Fruit fly (Drosophila melanogaster) whole organism, prepupa: Measurements from ENCODE around the gene CG46320.
A peak's percentile ranks its signal among the peaks of the same experiment; 100 is the strongest.

ENCODE experiments used
- Blimp-1 ChIP-seq: fragments of 200-800 bp; sonication (Bioruptor generic); optimal IDR thresholded peaks from 3 replicates; lab custom pipeline; 2017; ENCODE audit warnings: missing biosample characterization, missing genetic modification characterization, mild to moderate bottlenecking, moderate library complexity, missing genetic modification reagents
- CG10631 ChIP-seq: fragments of 200-800 bp; sonication (Bioruptor generic); optimal IDR thresholded peaks from 2 replicates; lab custom pipeline; 2016; ENCODE audit warnings: missing biosample characterization, missing genetic modification characterization
- CG10669 ChIP-seq: fragments of 200-800 bp; sonication (Bioruptor generic); optimal IDR thresholded peaks from 3 replicates; lab custom pipeline; 2018; ENCODE audit warnings: missing biosample characterization, mild to moderate bottlenecking, missing genetic modification characterization, moderate library complexity
- CG16779 ChIP-seq: fragments of 200-800 bp; sonication (Bioruptor generic); optimal IDR thresholded peaks from 3 replicates; lab custom pipeline; 2017; ENCODE audit warnings: missing biosample characterization, mild to moderate bottlenecking, missing genetic modification characterization
- CG31627 ChIP-seq: fragments of 200-800 bp; sonication (Bioruptor generic); optimal IDR thresholded peaks from 3 replicates; lab custom pipeline; 2016; ENCODE audit warnings: missing biosample characterization, missing genetic modification characterization
- CG32006 ChIP-seq: fragments of 200-800 bp; sonication (Bioruptor generic); optimal IDR thresholded peaks from 3 replicates; lab custom pipeline; 2017; ENCODE audit warnings: missing biosample characterization, mild to moderate bottlenecking, missing genetic modification characterization
- CG6854 ChIP-seq: fragments of 200-800 bp; sonication (Bioruptor generic); optimal IDR thresholded peaks from 2 replicates; lab custom pipeline; 2017; ENCODE audit warnings: missing biosample characterization, mild to moderate bottlenecking, missing genetic modification characterization
- CG7368 ChIP-seq: fragments of 200-800 bp; sonication (Bioruptor generic); optimal IDR thresholded peaks from 3 replicates; lab custom pipeline; 2016; ENCODE audit warnings: missing biosample characterization, missing genetic modification characterization
- CG8119 ChIP-seq: fragments of 200-800 bp; sonication (Bioruptor generic); IDR thresholded peaks from 3 replicates; pipeline ENCODE4 v1.3.6; 2022; ENCODE audit warnings: missing biosample characterization, missing genetic modification characterization
- CG8319 ChIP-seq: fragments of 200-800 bp; sonication (Bioruptor generic); optimal IDR thresholded peaks from 3 replicates; lab custom pipeline; 2016; ENCODE audit warnings: missing biosample characterization, missing genetic modification characterization
- Eip75B ChIP-seq: fragments of 200-800 bp; sonication (Bioruptor generic); optimal IDR thresholded peaks from 3 replicates; lab custom pipeline; 2016; ENCODE audit warnings: missing biosample characterization, missing genetic modification characterization
- Eip78C ChIP-seq: fragments of 200-800 bp; sonication (Bioruptor generic); peaks from one replicate; lab custom pipeline; 2016; ENCODE audit warnings: missing biosample characterization, missing genetic modification characterization
- Ets21C ChIP-seq: fragments of 200-800 bp; sonication (Bioruptor generic); optimal IDR thresholded peaks from 3 replicates; lab custom pipeline; 2016; ENCODE audit warnings: missing biosample characterization, missing genetic modification characterization
- Ets96B ChIP-seq: fragments of 200-800 bp; optimal IDR thresholded peaks from 2 replicates; lab custom pipeline; 2019; ENCODE audit warnings: missing biosample characterization, mild to moderate bottlenecking, missing genetic modification characterization, moderate library complexity
- Gug ChIP-seq: fragments of 200-800 bp; sonication (Bioruptor generic); IDR thresholded peaks from 2 replicates; pipeline ENCODE4 v1.3.6; 2022; ENCODE audit warnings: missing biosample characterization, missing genetic modification characterization
- Hr38 ChIP-seq: sonication (Bioruptor generic); optimal IDR thresholded peaks from 2 replicates; lab custom pipeline; 2016; ENCODE audit warnings: missing biosample characterization, missing genetic modification characterization
- Hr4 ChIP-seq: fragments of 200-800 bp; sonication (Bioruptor generic); optimal IDR thresholded peaks from 3 replicates; lab custom pipeline; 2016; ENCODE audit warnings: missing biosample characterization, missing genetic modification characterization
- Lpt ChIP-seq: fragments of 200-800 bp; sonication (Bioruptor generic); optimal IDR thresholded peaks from 3 replicates; lab custom pipeline; 2016; ENCODE audit warnings: missing biosample characterization, missing genetic modification characterization
- Smox ChIP-seq: fragments of 200-800 bp; sonication (Bioruptor generic); optimal IDR thresholded peaks from 3 replicates; lab custom pipeline; 2016; ENCODE audit warnings: missing biosample characterization, missing genetic modification characterization
- cyc ChIP-seq: fragments of 200-800 bp; sonication (Bioruptor generic); optimal IDR thresholded peaks from 3 replicates; lab custom pipeline; 2016; ENCODE audit warnings: missing biosample characterization, missing genetic modification characterization
- eg ChIP-seq: fragments of 200-800 bp; sonication (Bioruptor generic); IDR thresholded peaks from 3 replicates; pipeline ENCODE4 v1.3.6; 2022; ENCODE audit warnings: missing biosample characterization, missing genetic modification characterization
- fd59A ChIP-seq: fragments of 200-800 bp; sonication (Bioruptor generic); optimal IDR thresholded peaks from 2 replicates; lab custom pipeline; 2017; ENCODE audit warnings: missing biosample characterization, mild to moderate bottlenecking, missing genetic modification characterization, missing genetic modification reagents
- fkh ChIP-seq: fragments of 200-800 bp; sonication (Bioruptor generic); optimal IDR thresholded peaks from 3 replicates; lab custom pipeline; 2017; ENCODE audit warnings: missing biosample characterization, mild to moderate bottlenecking, missing genetic modification characterization, moderate library complexity
- net ChIP-seq: fragments of 200-800 bp; sonication (Bioruptor generic); optimal IDR thresholded peaks from 3 replicates; lab custom pipeline; 2016; ENCODE audit warnings: missing biosample characterization, missing genetic modification characterization
- pdm3 ChIP-seq: fragments of 200-800 bp; sonication (Bioruptor generic); optimal IDR thresholded peaks from 3 replicates; lab custom pipeline; 2016; ENCODE audit warnings: missing biosample characterization, missing genetic modification characterization
- salr ChIP-seq, 2 experiments: fragments of 200-800 bp; sonication (Bioruptor generic); optimal IDR thresholded peaks; 3 replicates each; lab custom pipeline; 2016 to 2018; ENCODE audit warnings: missing biosample characterization in 2 of 2, missing genetic modification characterization in 2 of 2, mild to moderate bottlenecking in 1 of 2
- spab ChIP-seq: fragments of 200-800 bp; sonication (Bioruptor generic); optimal IDR thresholded peaks from 2 replicates; lab custom pipeline; 2017; ENCODE audit warnings: missing biosample characterization, mild to moderate bottlenecking, missing genetic modification characterization, missing genetic modification reagents
- ss ChIP-seq, 2 experiments: fragments of 200-800 bp; sonication (Bioruptor generic); optimal IDR thresholded peaks; 2 replicates in 1 of 2; 3 replicates in 1 of 2; lab custom pipeline; 2017 to 2018; ENCODE audit warnings: mild to moderate bottlenecking in 2 of 2, missing biosample characterization in 2 of 2, missing genetic modification characterization in 2 of 2, moderate library complexity in 1 of 2
- svp ChIP-seq: fragments of 200-800 bp; sonication (Bioruptor generic); peaks from one replicate; lab custom pipeline; 2016; ENCODE audit warnings: missing biosample characterization, missing genetic modification characterization
- topi ChIP-seq: fragments of 200-800 bp; sonication (Bioruptor generic); optimal IDR thresholded peaks from 3 replicates; lab custom pipeline; 2016; ENCODE audit warnings: missing biosample characterization, missing genetic modification characterization

CG46320 gene

dm6 chr3L:5654955-5655750 is 8.8 kb upstream of the CG46320 start:
- TF ChIP-seq Eip78C (GFP tag; lab: Kevin White, UChicago) (no peak), Hr38 (GFP tag; lab: Kevin White, UChicago) (no peak), svp (GFP tag; lab: Kevin White, UChicago) (peak; percentile 42)
- TF ChIP-seq, all 60 proteins: peak for 1

dm6 chr3L:5655751-5656276 is 8.1 kb upstream of the CG46320 start:
- peak; percentile 3 for TF ChIP-seq svp (GFP tag; lab: Kevin White, UChicago)
- TF ChIP-seq CG7368 (GFP tag; lab: Kevin White, UChicago) = no peak

dm6 chr3L:5657221-5657963 is 6.5 kb upstream of the CG46320 start, which contains the start of gene sif:
sif (plus strand) TSS chr3L:5657913.
- TF ChIP-seq Blimp-1 (GFP tag; lab: Kevin White, UChicago) (peak; percentile 69), cyc (GFP tag; lab: Kevin White, UChicago) (no peak)
- TF ChIP-seq, all 60 proteins: peak for 1

dm6 chr3L:5658368-5658767 is 5.6 kb upstream of the CG46320 start:
- TF ChIP-seq CG6854 (GFP tag; lab: Kevin White, UChicago) (no peak), CG16779 (tag; lab: Kevin White, UChicago) (no peak), topi (GFP tag; lab: Kevin White, UChicago) (no peak), pdm3 (GFP tag; lab: Kevin White, UChicago) (no peak), ss (GFP tag; optimal IDR thresholded peaks at IDR 0.05; lab: Kevin White, UChicago) (no peak), Smox (GFP tag; lab: Kevin White, UChicago) (no peak), eg (no peak), Ets96B (tag; lab: Kevin White, UChicago) (no peak), fd59A (GFP tag; lab: Kevin White, UChicago) (no peak), svp (GFP tag; lab: Kevin White, UChicago) (no peak), CG8319 (GFP tag; lab: Kevin White, UChicago) (no peak), Eip75B (no peak)
- TF ChIP-seq, all 60 proteins: peak for 0

dm6 chr3L:5662071-5662470 is 1.9 kb upstream of the CG46320 start, which contains the start of gene Sse:
Sse (minus strand) TSS chr3L:5662247.
- TF ChIP-seq topi (GFP tag; lab: Kevin White, UChicago) (peak; percentile 11), fkh (peak; percentile 73), Gug (GFP tag; lab: Robert Waterston, UW) (no peak)

- TF ChIP-seq Ets21C (no peak), Eip78C (GFP tag; lab: Kevin White, UChicago) (peak; percentile 15)
These were observed 671 bp upstream of the CG46320 start for dm6 chr3L:5663250-5663649.

dm6 chr3L:5664719-5664973 is 725 bp downstream of the CG46320 start:
- TF ChIP-seq Gug (GFP tag; lab: Robert Waterston, UW) = no peak
- TF ChIP-seq CG10669 (GFP tag; lab: Kevin White, UChicago) = no peak
- no peak for TF ChIP-seq CG7368 (GFP tag; lab: Kevin White, UChicago)
- TF ChIP-seq spab (GFP tag; lab: Kevin White, UChicago) = no peak
- TF ChIP-seq salr (GFP tag; optimal IDR thresholded peaks at IDR 0.05; lab: Kevin White, UChicago) = no peak
- no peak for TF ChIP-seq Hr4 (GFP tag; lab: Kevin White, UChicago)
- no peak for TF ChIP-seq net (GFP tag; lab: Kevin White, UChicago)
- no peak for TF ChIP-seq fd59A (GFP tag; lab: Kevin White, UChicago)
- TF ChIP-seq CG31627 = no peak
- TF ChIP-seq CG10631 (GFP tag; lab: Kevin White, UChicago) = no peak
- TF ChIP-seq Lpt (GFP tag; lab: Kevin White, UChicago) = no peak
- no peak for TF ChIP-seq CG8119
- no peak for TF ChIP-seq CG32006 (GFP tag; lab: Kevin White, UChicago)
